Worm (Caenorhabditis elegans) whole organism, L3 larva: ENCODE measurements around the gene clec-167.

ENCODE experiments used
- elt-2 ChIP-seq: sonication (generic microtip); optimal IDR thresholded peaks from 2 replicates; lab custom pipeline; 2016; ENCODE audit warnings: missing genetic modification reagents, mild to moderate bottlenecking, missing genetic modification characterization, missing compliant biosample characterization
- nfya-1 ChIP-seq: sonication (generic microtip); optimal IDR thresholded peaks from 2 replicates; lab custom pipeline; 2017; ENCODE audit warnings: missing genetic modification characterization, mild to moderate bottlenecking, missing compliant biosample characterization, antibody characterized with exemption, moderate library complexity; ENCODE audit not compliant: insufficient read depth
- nhr-237 ChIP-seq: fragments of 150-350 bp; optimal IDR thresholded peaks from 2 replicates; lab custom pipeline; 2014; ENCODE audit warnings: missing biosample characterization, missing genetic modification characterization

- no peak for TF ChIP-seq nhr-237
- TF ChIP-seq elt-2 (tag; lab: Kevin White, UChicago), result peak; percentile 97
- TF ChIP-seq nfya-1 (tag; lab: Kevin White, UChicago), result no peak
Measured at ce11 chrIV:1266138-1266537, 10.6 kb upstream of the clec-167 start.
